Worm (Caenorhabditis elegans) whole organism, late embryonic: ENCODE results near the gene F29C12.6.

Source experiments
- T23F11.4 ChIP-seq: fragments of 200-800 bp; sonication (Bioruptor generic); optimal IDR thresholded peaks from 2 replicates; lab custom pipeline; 2018; ENCODE audit warnings: mild to moderate bottlenecking, missing genetic modification characterization, missing compliant biosample characterization
- lin-11 ChIP-seq: fragments of 200-800 bp; sonication (Bioruptor generic); optimal IDR thresholded peaks from 2 replicates; lab custom pipeline; 2018; ENCODE audit warnings: mild to moderate bottlenecking, missing genetic modification characterization, missing compliant biosample characterization
- mec-3 ChIP-seq: sonication (generic microtip); optimal IDR thresholded peaks from 2 replicates; lab custom pipeline; 2016; ENCODE audit warnings: borderline replicate concordance, missing genetic modification characterization, missing compliant biosample characterization
- nhr-11 ChIP-seq: fragments of 150-350 bp; optimal IDR thresholded peaks from 2 replicates; lab custom pipeline; 2014; ENCODE audit warnings: missing biosample characterization, missing genetic modification characterization
- pat-9 ChIP-seq: fragments of 200-800 bp; sonication (Bioruptor generic); optimal IDR thresholded peaks from 2 replicates; lab custom pipeline; 2018; ENCODE audit warnings: mild to moderate bottlenecking, missing genetic modification characterization, moderate library complexity, missing compliant biosample characterization
- pha-4 ChIP-seq: fragments of 150-350 bp; optimal IDR thresholded peaks from 2 replicates; lab custom pipeline; 2018; ENCODE audit warnings: missing biosample characterization, missing genetic modification reagents, missing genetic modification characterization
- pqm-1 ChIP-seq: sonication (generic microtip); optimal IDR thresholded peaks from 2 replicates; lab custom pipeline; 2016; ENCODE audit warnings: missing genetic modification characterization, missing compliant biosample characterization
- sdc-2 ChIP-seq: sonication (generic microtip); optimal IDR thresholded peaks from 2 replicates; lab custom pipeline; 2016; ENCODE audit warnings: missing genotype, missing genetic modification characterization, missing compliant biosample characterization
- unc-55 ChIP-seq: sonication (generic microtip); optimal IDR thresholded peaks from 2 replicates; lab custom pipeline; 2017; ENCODE audit warnings: missing biosample characterization, missing genetic modification reagents, missing genetic modification characterization

DNA sequence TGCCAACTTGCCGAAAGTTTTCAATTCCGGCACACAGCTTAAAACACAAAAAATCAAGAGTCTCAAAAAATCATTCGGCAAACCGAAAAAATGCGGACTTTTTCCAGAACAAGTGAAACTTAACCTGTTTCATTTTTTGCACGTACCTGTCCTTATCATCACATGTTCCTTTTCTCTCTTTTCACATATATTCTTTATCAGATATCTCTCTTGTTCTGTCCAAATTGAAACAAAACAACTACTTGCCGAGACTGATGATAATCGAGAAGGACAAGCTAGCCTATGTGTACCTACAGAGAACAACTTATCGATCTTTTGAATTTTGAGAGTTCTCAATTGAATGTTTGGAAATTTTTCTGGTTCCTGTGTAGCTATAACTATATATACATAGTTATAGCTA, 20.3 kb downstream of the F29C12.6 start:
- TF ChIP-seq lin-11 (tag; lab: Kevin White, UChicago) (no peak), unc-55 (GFP tag; lab: Kevin White, UChicago) (no peak), pqm-1 (no peak), sdc-2 (tag; lab: Kevin White, UChicago) (no peak), pha-4 (no peak), pat-9 (no peak), T23F11.4 (GFP tag; lab: Kevin White, UChicago) (no peak), nhr-11 (tag; lab: Kevin White, UChicago) (no peak), mec-3 (no peak)
